Worm (Caenorhabditis elegans) whole organism, L2 larva: ENCODE results near the gene F32D8.1.
A peak's percentile ranks its signal among the peaks of the same experiment; 100 is the strongest.

ENCODE experiments used
- R02D3.7 ChIP-seq: fragments of 150-350 bp; optimal IDR thresholded peaks from 2 replicates; lab custom pipeline; 2014; ENCODE audit warnings: missing biosample characterization, missing genetic modification characterization
- alr-1 ChIP-seq: fragments of 150-350 bp; optimal IDR thresholded peaks from 2 replicates; lab custom pipeline; 2014; ENCODE audit warnings: missing biosample characterization, missing genetic modification characterization
- ama-1 ChIP-seq: fragments of 150-350 bp; optimal IDR thresholded peaks from 2 replicates; lab custom pipeline; 2018; ENCODE audit warnings: inconsistent platforms
- lsy-2 ChIP-seq, 2 experiments: fragments of 150-350 bp in 1 of 2; sonication (generic microtip) in 1 of 2; optimal IDR thresholded peaks; 2 replicates each; lab custom pipeline; 2014 to 2017; ENCODE audit warnings: missing biosample characterization in 2 of 2, missing genetic modification characterization in 2 of 2
- nhr-11 ChIP-seq: fragments of 150-350 bp; optimal IDR thresholded peaks from 2 replicates; lab custom pipeline; 2014; ENCODE audit warnings: missing biosample characterization, missing genetic modification characterization
- nhr-12 ChIP-seq: fragments of 150-350 bp; optimal IDR thresholded peaks from 2 replicates; lab custom pipeline; 2014; ENCODE audit warnings: missing biosample characterization, missing genetic modification characterization
- nhr-237 ChIP-seq: fragments of 150-350 bp; optimal IDR thresholded peaks from 2 replicates; lab custom pipeline; 2014; ENCODE audit warnings: missing biosample characterization, missing genetic modification characterization
- nhr-25 ChIP-seq: fragments of 150-350 bp; sonication (generic microtip); optimal IDR thresholded peaks from 3 replicates; lab custom pipeline; 2014; ENCODE audit warnings: missing biosample characterization, missing genetic modification characterization

- TF ChIP-seq nhr-25 (tag; lab: Kevin White, UChicago) (peak; percentile 99), ama-1 (lab: Kevin White, UChicago) (peak; percentile 80), nhr-11 (tag; lab: Kevin White, UChicago) (peak; percentile 79), alr-1 (tag; lab: Kevin White, UChicago) (no peak), R02D3.7 (tag; lab: Kevin White, UChicago) (peak; percentile 71), nhr-12 (peak; percentile 79), lsy-2 (tag; optimal IDR thresholded peaks at IDR 0.05; lab: Kevin White, UChicago) (peak; percentile 95 to 98), nhr-237 (tag; lab: Kevin White, UChicago) (peak; percentile 85)
These were observed 16.5 kb downstream of the F32D8.1 start for ce11 chrV:10897172-10897571.
